Fruit fly (Drosophila melanogaster) whole organism, prepupa: ENCODE data around the gene mub.

ENCODE experiments used
- Blimp-1 ChIP-seq: fragments of 200-800 bp; sonication (Bioruptor generic); optimal IDR thresholded peaks from 3 replicates; lab custom pipeline; 2017; ENCODE audit warnings: missing biosample characterization, missing genetic modification characterization, mild to moderate bottlenecking, moderate library complexity, missing genetic modification reagents
- CG10631 ChIP-seq: fragments of 200-800 bp; sonication (Bioruptor generic); optimal IDR thresholded peaks from 2 replicates; lab custom pipeline; 2016; ENCODE audit warnings: missing biosample characterization, missing genetic modification characterization
- CG11294 ChIP-seq: fragments of 200-800 bp; sonication (Bioruptor generic); IDR thresholded peaks from 2 replicates; pipeline ENCODE4 v1.3.6; 2022; ENCODE audit warnings: missing biosample characterization, missing genetic modification characterization
- CG15336 ChIP-seq: fragments of 200-800 bp; sonication (Bioruptor generic); IDR thresholded peaks from 2 replicates; pipeline ENCODE4 v1.3.6; 2022; ENCODE audit warnings: missing biosample characterization, missing genetic modification characterization
- CG16779 ChIP-seq: fragments of 200-800 bp; sonication (Bioruptor generic); optimal IDR thresholded peaks from 3 replicates; lab custom pipeline; 2017; ENCODE audit warnings: missing biosample characterization, mild to moderate bottlenecking, missing genetic modification characterization
- CG3032 ChIP-seq: fragments of 200-800 bp; optimal IDR thresholded peaks from 2 replicates; lab custom pipeline; 2019; ENCODE audit warnings: missing biosample characterization, mild to moderate bottlenecking, missing genetic modification characterization, moderate library complexity
- CG31627 ChIP-seq: fragments of 200-800 bp; sonication (Bioruptor generic); optimal IDR thresholded peaks from 3 replicates; lab custom pipeline; 2016; ENCODE audit warnings: missing biosample characterization, missing genetic modification characterization
- CG32006 ChIP-seq: fragments of 200-800 bp; sonication (Bioruptor generic); optimal IDR thresholded peaks from 3 replicates; lab custom pipeline; 2017; ENCODE audit warnings: missing biosample characterization, mild to moderate bottlenecking, missing genetic modification characterization
- CG34406 ChIP-seq: fragments of 200-800 bp; sonication (Bioruptor generic); optimal IDR thresholded peaks from 3 replicates; lab custom pipeline; 2016; ENCODE audit warnings: missing biosample characterization, missing genetic modification characterization
- CG3919 ChIP-seq: fragments of 200-800 bp; sonication (Bioruptor generic); optimal IDR thresholded peaks from 3 replicates; lab custom pipeline; 2016; ENCODE audit warnings: missing biosample characterization, missing genetic modification characterization
- CG4318 ChIP-seq: fragments of 200-800 bp; sonication (Bioruptor generic); optimal IDR thresholded peaks from 3 replicates; lab custom pipeline; 2017; ENCODE audit warnings: missing biosample characterization, mild to moderate bottlenecking, missing genetic modification characterization
- CG6163 ChIP-seq: fragments of 200-800 bp; sonication (Bioruptor generic); IDR thresholded peaks from 3 replicates; pipeline ENCODE4 v1.3.6; 2022; ENCODE audit warnings: missing biosample characterization, missing genetic modification characterization
- CG6276 ChIP-seq: fragments of 200-800 bp; sonication (Bioruptor generic); optimal IDR thresholded peaks from 2 replicates; lab custom pipeline; 2017; ENCODE audit warnings: missing biosample characterization, mild to moderate bottlenecking, missing genetic modification characterization
- CG6792 ChIP-seq: fragments of 200-800 bp; sonication (Bioruptor generic); optimal IDR thresholded peaks from 3 replicates; lab custom pipeline; 2016; ENCODE audit warnings: missing biosample characterization, missing genetic modification characterization
- CG6808 ChIP-seq: fragments of 200-800 bp; sonication (Bioruptor generic); optimal IDR thresholded peaks from 3 replicates; lab custom pipeline; 2017; ENCODE audit warnings: missing biosample characterization, missing genetic modification characterization, mild to moderate bottlenecking, moderate library complexity, missing genetic modification reagents
- CG6854 ChIP-seq: fragments of 200-800 bp; sonication (Bioruptor generic); optimal IDR thresholded peaks from 2 replicates; lab custom pipeline; 2017; ENCODE audit warnings: missing biosample characterization, mild to moderate bottlenecking, missing genetic modification characterization
- CG7368 ChIP-seq: fragments of 200-800 bp; sonication (Bioruptor generic); optimal IDR thresholded peaks from 3 replicates; lab custom pipeline; 2016; ENCODE audit warnings: missing biosample characterization, missing genetic modification characterization
- CG8119 ChIP-seq: fragments of 200-800 bp; sonication (Bioruptor generic); IDR thresholded peaks from 3 replicates; pipeline ENCODE4 v1.3.6; 2022; ENCODE audit warnings: missing biosample characterization, missing genetic modification characterization
- CG8319 ChIP-seq: fragments of 200-800 bp; sonication (Bioruptor generic); optimal IDR thresholded peaks from 3 replicates; lab custom pipeline; 2016; ENCODE audit warnings: missing biosample characterization, missing genetic modification characterization
- CG8632 ChIP-seq: fragments of 200-800 bp; sonication (Bioruptor generic); optimal IDR thresholded peaks from 3 replicates; lab custom pipeline; 2016; ENCODE audit warnings: missing biosample characterization, missing genetic modification characterization
- CG9139 ChIP-seq: fragments of 200-800 bp; sonication (Bioruptor generic); optimal IDR thresholded peaks from 3 replicates; lab custom pipeline; 2017; ENCODE audit warnings: missing biosample characterization, mild to moderate bottlenecking, missing genetic modification characterization
- Eip75B ChIP-seq: fragments of 200-800 bp; sonication (Bioruptor generic); optimal IDR thresholded peaks from 3 replicates; lab custom pipeline; 2016; ENCODE audit warnings: missing biosample characterization, missing genetic modification characterization
- Eip78C ChIP-seq: fragments of 200-800 bp; sonication (Bioruptor generic); peaks from one replicate; lab custom pipeline; 2016; ENCODE audit warnings: missing biosample characterization, missing genetic modification characterization
- Eip93F ChIP-seq: fragments of 200-800 bp; sonication (Bioruptor generic); optimal IDR thresholded peaks from 2 replicates; lab custom pipeline; 2016; ENCODE audit warnings: missing biosample characterization, mild to moderate bottlenecking, missing genetic modification characterization
- Ets96B ChIP-seq: fragments of 200-800 bp; optimal IDR thresholded peaks from 2 replicates; lab custom pipeline; 2019; ENCODE audit warnings: missing biosample characterization, mild to moderate bottlenecking, missing genetic modification characterization, moderate library complexity
- Gug ChIP-seq: fragments of 200-800 bp; sonication (Bioruptor generic); IDR thresholded peaks from 2 replicates; pipeline ENCODE4 v1.3.6; 2022; ENCODE audit warnings: missing biosample characterization, missing genetic modification characterization
- Hr39 ChIP-seq: fragments of 200-800 bp; sonication (Bioruptor generic); optimal IDR thresholded peaks from 2 replicates; lab custom pipeline; 2016; ENCODE audit warnings: missing biosample characterization, missing genetic modification characterization
- Hr4 ChIP-seq: fragments of 200-800 bp; sonication (Bioruptor generic); optimal IDR thresholded peaks from 3 replicates; lab custom pipeline; 2016; ENCODE audit warnings: missing biosample characterization, missing genetic modification characterization
- Lpt ChIP-seq: fragments of 200-800 bp; sonication (Bioruptor generic); optimal IDR thresholded peaks from 3 replicates; lab custom pipeline; 2016; ENCODE audit warnings: missing biosample characterization, missing genetic modification characterization
- Met ChIP-seq: fragments of 200-800 bp; sonication (Bioruptor generic); optimal IDR thresholded peaks from 3 replicates; lab custom pipeline; 2016; ENCODE audit warnings: missing biosample characterization, missing genetic modification characterization
- OdsH ChIP-seq: fragments of 200-800 bp; sonication (Bioruptor generic); optimal IDR thresholded peaks from 3 replicates; lab custom pipeline; 2016; ENCODE audit warnings: missing biosample characterization, missing genetic modification characterization
- Sox102F ChIP-seq: fragments of 200-800 bp; sonication (Bioruptor generic); optimal IDR thresholded peaks from 2 replicates; lab custom pipeline; 2016; ENCODE audit warnings: missing biosample characterization, mild to moderate bottlenecking, missing genetic modification characterization
- Sox14 ChIP-seq: fragments of 200-800 bp; sonication (Bioruptor generic); optimal IDR thresholded peaks from 3 replicates; lab custom pipeline; 2016; ENCODE audit warnings: missing biosample characterization, missing genetic modification characterization
- Sox15 ChIP-seq: fragments of 200-800 bp; sonication (Bioruptor generic); optimal IDR thresholded peaks from 3 replicates; lab custom pipeline; 2016; ENCODE audit warnings: missing biosample characterization, missing genetic modification characterization
- cyc ChIP-seq: fragments of 200-800 bp; sonication (Bioruptor generic); optimal IDR thresholded peaks from 3 replicates; lab custom pipeline; 2016; ENCODE audit warnings: missing biosample characterization, missing genetic modification characterization
- dac ChIP-seq: fragments of 200-800 bp; sonication (Bioruptor generic); optimal IDR thresholded peaks from 2 replicates; lab custom pipeline; 2017; ENCODE audit warnings: missing biosample characterization, mild to moderate bottlenecking, missing genetic modification characterization
- dsx ChIP-seq: fragments of 200-800 bp; optimal IDR thresholded peaks from 3 replicates; lab custom pipeline; 2019; ENCODE audit warnings: missing biosample characterization, mild to moderate bottlenecking, missing genetic modification characterization, moderate library complexity; ENCODE audit not compliant: poor library complexity, severe bottlenecking
- eg ChIP-seq: fragments of 200-800 bp; sonication (Bioruptor generic); IDR thresholded peaks from 3 replicates; pipeline ENCODE4 v1.3.6; 2022; ENCODE audit warnings: missing biosample characterization, missing genetic modification characterization
- fd59A ChIP-seq: fragments of 200-800 bp; sonication (Bioruptor generic); optimal IDR thresholded peaks from 2 replicates; lab custom pipeline; 2017; ENCODE audit warnings: missing biosample characterization, mild to moderate bottlenecking, missing genetic modification characterization, missing genetic modification reagents
- fd85E ChIP-seq: fragments of 200-800 bp; sonication (Bioruptor generic); optimal IDR thresholded peaks from 3 replicates; lab custom pipeline; 2016; ENCODE audit warnings: missing biosample characterization, missing genetic modification characterization
- fkh ChIP-seq: fragments of 200-800 bp; sonication (Bioruptor generic); optimal IDR thresholded peaks from 3 replicates; lab custom pipeline; 2017; ENCODE audit warnings: missing biosample characterization, mild to moderate bottlenecking, missing genetic modification characterization, moderate library complexity
- lz ChIP-seq: fragments of 200-800 bp; sonication (Bioruptor generic); optimal IDR thresholded peaks from 3 replicates; lab custom pipeline; 2016; ENCODE audit warnings: missing biosample characterization, missing genetic modification characterization
- pdm3 ChIP-seq: fragments of 200-800 bp; sonication (Bioruptor generic); optimal IDR thresholded peaks from 3 replicates; lab custom pipeline; 2016; ENCODE audit warnings: missing biosample characterization, missing genetic modification characterization
- salr ChIP-seq, 2 experiments: fragments of 200-800 bp; sonication (Bioruptor generic); optimal IDR thresholded peaks; 3 replicates each; lab custom pipeline; 2016 to 2018; ENCODE audit warnings: missing biosample characterization in 2 of 2, missing genetic modification characterization in 2 of 2, mild to moderate bottlenecking in 1 of 2
- spab ChIP-seq: fragments of 200-800 bp; sonication (Bioruptor generic); optimal IDR thresholded peaks from 2 replicates; lab custom pipeline; 2017; ENCODE audit warnings: missing biosample characterization, mild to moderate bottlenecking, missing genetic modification characterization, missing genetic modification reagents
- ss ChIP-seq, 2 experiments: fragments of 200-800 bp; sonication (Bioruptor generic); optimal IDR thresholded peaks; 2 replicates in 1 of 2; 3 replicates in 1 of 2; lab custom pipeline; 2017 to 2018; ENCODE audit warnings: mild to moderate bottlenecking in 2 of 2, missing biosample characterization in 2 of 2, missing genetic modification characterization in 2 of 2, moderate library complexity in 1 of 2
- topi ChIP-seq: fragments of 200-800 bp; sonication (Bioruptor generic); optimal IDR thresholded peaks from 3 replicates; lab custom pipeline; 2016; ENCODE audit warnings: missing biosample characterization, missing genetic modification characterization
- vri ChIP-seq: fragments of 200-800 bp; sonication (Bioruptor generic); optimal IDR thresholded peaks from 3 replicates; lab custom pipeline; 2016; ENCODE audit warnings: missing biosample characterization, mild to moderate bottlenecking, missing genetic modification characterization

The mub gene

DNA sequence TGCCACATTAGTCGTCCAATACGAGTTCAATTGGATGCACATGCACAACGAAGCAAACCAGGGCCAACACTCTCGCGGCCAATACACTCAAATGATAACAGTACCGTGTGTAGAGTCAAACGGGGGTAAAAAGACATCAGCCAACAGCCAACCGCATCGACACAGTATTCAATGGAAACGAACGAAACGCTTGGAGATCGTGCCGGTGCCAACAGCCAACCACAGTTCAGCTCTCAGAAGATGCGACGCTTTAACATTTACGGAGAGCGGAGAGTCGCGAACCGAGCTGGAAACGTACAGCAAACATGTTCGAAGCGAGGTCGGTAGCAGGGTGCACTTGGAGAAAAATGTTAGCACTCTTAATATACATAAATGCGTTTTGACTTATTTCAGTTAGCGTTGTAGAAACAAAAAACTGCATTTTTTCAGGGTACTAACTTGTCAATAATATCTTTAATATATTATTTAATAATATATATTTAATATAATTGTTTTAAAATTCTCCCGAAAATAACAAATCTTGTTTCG is 36.5 kb upstream of the mub start (continued):
- TF ChIP-seq salr (GFP tag; optimal IDR thresholded peaks at IDR 0.05; lab: Kevin White, UChicago) = peak in 1 of 2 experiments; percentile 25
- peak; percentile 51 for TF ChIP-seq CG6276 (GFP tag; lab: Kevin White, UChicago)
- peak; percentile 61 for TF ChIP-seq dsx (GFP tag; lab: Kevin White, UChicago)
- peak; percentile 18 for TF ChIP-seq Sox15 (GFP tag; lab: Kevin White, UChicago)
- peak; percentile 11 for TF ChIP-seq vri (GFP tag; lab: Kevin White, UChicago)
- TF ChIP-seq CG15336 (GFP tag; lab: Robert Waterston, UW) = peak; percentile 83
- peak; percentile 52 for TF ChIP-seq CG6808 (GFP tag; lab: Kevin White, UChicago)
- TF ChIP-seq dac = peak; percentile 36
- peak; percentile 68 for TF ChIP-seq OdsH (GFP tag; lab: Kevin White, UChicago)
- TF ChIP-seq CG34406 = peak; percentile 74
- TF ChIP-seq CG6792 = peak; percentile 52
- TF ChIP-seq Met (GFP tag; lab: Kevin White, UChicago) = peak; percentile 49
- TF ChIP-seq Sox14 = peak; percentile 47
- TF ChIP-seq CG3919 (GFP tag; lab: Kevin White, UChicago) = peak; percentile 67
- peak; percentile 40 for TF ChIP-seq Sox102F (GFP tag; lab: Kevin White, UChicago)

DNA sequence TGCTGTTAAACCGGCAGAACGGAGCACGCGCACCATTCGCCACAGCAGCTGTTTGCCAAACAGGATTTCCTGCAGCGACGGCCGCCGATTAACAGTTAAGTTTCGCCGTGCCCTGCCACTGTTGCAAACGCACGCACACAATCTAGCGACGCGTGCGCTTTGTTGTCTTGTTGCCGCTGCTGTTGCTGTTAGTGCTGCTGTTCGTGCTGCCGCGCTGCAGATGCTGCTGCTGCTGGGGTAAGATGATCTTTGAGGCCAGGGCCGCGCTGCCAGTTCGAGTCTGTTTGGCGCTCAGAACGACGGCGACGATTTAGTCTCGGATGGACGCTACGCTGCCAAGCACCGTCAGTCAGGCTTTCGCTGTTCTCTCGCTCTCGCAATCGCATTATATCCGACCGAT is 36.0 kb upstream of the mub start, which contains the start of gene eg:
TSS of gene eg (plus strand) at position 136 of the 400 bp plus-strand sequence.
- TF ChIP-seq Hr39 (GFP tag; lab: Kevin White, UChicago) = no peak
- TF ChIP-seq CG11294 (GFP tag; lab: Robert Waterston, UW) = no peak
- no peak for TF ChIP-seq Lpt (GFP tag; lab: Kevin White, UChicago)
- no peak for TF ChIP-seq CG15336 (GFP tag; lab: Robert Waterston, UW)
- TF ChIP-seq CG8319 (GFP tag; lab: Kevin White, UChicago) = no peak
- no peak for TF ChIP-seq dsx (GFP tag; lab: Kevin White, UChicago)
- no peak for TF ChIP-seq Met (GFP tag; lab: Kevin White, UChicago)
- no peak for TF ChIP-seq cyc (GFP tag; lab: Kevin White, UChicago)
- peak; percentile 8 for TF ChIP-seq Eip78C
- TF ChIP-seq CG7368 (GFP tag; lab: Kevin White, UChicago) = no peak
- TF ChIP-seq Hr4 (GFP tag; lab: Kevin White, UChicago) = no peak
- TF ChIP-seq CG10631 (GFP tag; lab: Kevin White, UChicago) = no peak
- no peak for TF ChIP-seq Eip75B (GFP tag; lab: Kevin White, UChicago)
- TF ChIP-seq eg (GFP tag; lab: Robert Waterston, UW) = no peak
- no peak for TF ChIP-seq topi (GFP tag; lab: Kevin White, UChicago)
- no peak for TF ChIP-seq fkh
- peak; percentile 2 for TF ChIP-seq CG34406
- TF ChIP-seq vri (GFP tag; lab: Kevin White, UChicago) = no peak
- TF ChIP-seq Blimp-1 (GFP tag; lab: Kevin White, UChicago) = no peak
- TF ChIP-seq Sox14 = no peak
- no peak for TF ChIP-seq Ets96B
- TF ChIP-seq CG8119 (GFP tag; lab: Robert Waterston, UW) = no peak
- no peak for TF ChIP-seq CG31627
- TF ChIP-seq CG9139 (GFP tag; lab: Kevin White, UChicago) = peak; percentile 18
- no peak for TF ChIP-seq Sox102F (GFP tag; lab: Kevin White, UChicago)
- peak; percentile 4 for TF ChIP-seq CG32006
- no peak for TF ChIP-seq dac
- no peak for TF ChIP-seq CG6163 (GFP tag; lab: Robert Waterston, UW)
- no peak for TF ChIP-seq Eip93F (GFP tag; lab: Kevin White, UChicago)
- TF ChIP-seq lz (GFP tag; lab: Kevin White, UChicago) = no peak
- no peak for TF ChIP-seq CG4318
- no peak for TF ChIP-seq CG8632 (GFP tag; lab: Kevin White, UChicago)
- TF ChIP-seq fd59A (GFP tag; lab: Kevin White, UChicago) = no peak
- no peak for TF ChIP-seq CG3032
- no peak for TF ChIP-seq CG6854 (GFP tag; lab: Kevin White, UChicago)
- no peak for TF ChIP-seq Sox15 (GFP tag; lab: Kevin White, UChicago)
- TF ChIP-seq Gug (GFP tag; lab: Robert Waterston, UW) = 0 out of 2 replicates have a peak, but pooled peaks have one; percentile 0
- no peak for TF ChIP-seq fd85E
- peak; percentile 15 to 78 for TF ChIP-seq ss (GFP tag; optimal IDR thresholded peaks at IDR 0.05; lab: Kevin White, UChicago)
- TF ChIP-seq CG16779 (tag; lab: Kevin White, UChicago) = no peak
- no peak for TF ChIP-seq CG6808 (GFP tag; lab: Kevin White, UChicago)
- TF ChIP-seq pdm3 (GFP tag; lab: Kevin White, UChicago) = no peak
- TF ChIP-seq CG3919 (GFP tag; lab: Kevin White, UChicago) = peak; percentile 9
- TF ChIP-seq spab = peak; percentile 19
- TF ChIP-seq CG6792 = no peak
